Fruit fly (Drosophila melanogaster) whole organism, wandering third instar larva: ENCODE data around the gene CG10019.

Experiments
- Abd-B ChIP-seq: fragments of >200 bp; optimal IDR thresholded peaks from 2 replicates; lab custom pipeline; 2017; ENCODE audit warnings: missing biosample characterization, missing genetic modification characterization
- CG32264 ChIP-seq: fragments of 200-800 bp; sonication (Bioruptor generic); optimal IDR thresholded peaks from 2 replicates; lab custom pipeline; 2016; ENCODE audit warnings: missing biosample characterization, missing genetic modification characterization
- CG9705 ChIP-seq: fragments of 200-800 bp; sonication (Bioruptor generic); optimal IDR thresholded peaks from 2 replicates; lab custom pipeline; 2018; ENCODE audit warnings: missing biosample characterization, mild to moderate bottlenecking, missing genetic modification characterization
- CrebA ChIP-seq: fragments of 200-800 bp; sonication (Bioruptor generic); optimal IDR thresholded peaks from 2 replicates; lab custom pipeline; 2016; ENCODE audit warnings: missing biosample characterization, mild to moderate bottlenecking, missing genetic modification characterization, borderline replicate concordance
- Dfd ChIP-seq: fragments of >200 bp; optimal IDR thresholded peaks from 2 replicates; lab custom pipeline; 2017; ENCODE audit warnings: missing biosample characterization, missing genetic modification characterization
- Dif ChIP-seq: fragments of 200-275, 200-300 bp; sonication (Bioruptor generic); optimal IDR thresholded peaks from 2 replicates; lab custom pipeline; 2018; ENCODE audit warnings: missing biosample characterization, missing genetic modification characterization; ENCODE audit not compliant: partially characterized antibody
- GATAd ChIP-seq: sonication (Bioruptor generic); optimal IDR thresholded peaks from 2 replicates; lab custom pipeline; 2016; ENCODE audit warnings: missing biosample characterization, missing genetic modification characterization
- HLH106 ChIP-seq: fragments of 200-800 bp; optimal IDR thresholded peaks from 3 replicates; lab custom pipeline; 2019; ENCODE audit warnings: missing biosample characterization, mild to moderate bottlenecking, missing genetic modification characterization, moderate library complexity
- Hnf4 ChIP-seq: fragments of 200-800 bp; sonication (Bioruptor generic); optimal IDR thresholded peaks from 2 replicates; lab custom pipeline; 2016; ENCODE audit warnings: missing biosample characterization, mild to moderate bottlenecking, missing genetic modification characterization
- Hr78 ChIP-seq: fragments of >200 bp; optimal IDR thresholded peaks from 2 replicates; lab custom pipeline; 2017; ENCODE audit warnings: missing biosample characterization, missing genetic modification characterization
- Hr83 ChIP-seq: fragments of 200-300 bp; sonication (Bioruptor generic); optimal IDR thresholded peaks from 2 replicates; lab custom pipeline; 2016; ENCODE audit warnings: missing biosample characterization, mild to moderate bottlenecking, missing genetic modification characterization, moderate library complexity; ENCODE audit not compliant: poor library complexity, severe bottlenecking
- Jra ChIP-seq: sonication (Bioruptor generic); optimal IDR thresholded peaks from 2 replicates; lab custom pipeline; 2016; ENCODE audit warnings: missing biosample characterization, missing genetic modification characterization
- Mio ChIP-seq: sonication (Bioruptor generic); optimal IDR thresholded peaks from 2 replicates; lab custom pipeline; 2016; ENCODE audit warnings: missing biosample characterization, missing genetic modification characterization
- Myc ChIP-seq: fragments of >200 bp; optimal IDR thresholded peaks from 2 replicates; lab custom pipeline; 2017
- N ChIP-seq: fragments of >200 bp; optimal IDR thresholded peaks from 2 replicates; lab custom pipeline; 2018; ENCODE audit warnings: missing biosample characterization, missing external identifiers, missing genetic modification characterization
- OdsH ChIP-seq: fragments of 200-800 bp; sonication (Bioruptor generic); optimal IDR thresholded peaks from 2 replicates; lab custom pipeline; 2016; ENCODE audit warnings: missing biosample characterization, mild to moderate bottlenecking, missing genetic modification characterization
- Rel ChIP-seq, 2 experiments: fragments of 200-800 bp; sonication (Bioruptor generic) in 1 of 2; optimal IDR thresholded peaks; 2 replicates in 1 of 2; 3 replicates in 1 of 2; lab custom pipeline; 2016 to 2019; ENCODE audit warnings: mild to moderate bottlenecking in 2 of 2, missing biosample characterization in 2 of 2, missing genetic modification characterization in 2 of 2, moderate library complexity in 1 of 2
- Sp1 ChIP-seq: fragments of 200-800 bp; sonication (Bioruptor generic); optimal IDR thresholded peaks from 3 replicates; lab custom pipeline; 2019; ENCODE audit warnings: missing biosample characterization, mild to moderate bottlenecking, missing genetic modification characterization, moderate library complexity
- Vsx2 ChIP-seq: fragments of 200-300, 225-300 bp; sonication (Bioruptor generic); optimal IDR thresholded peaks from 2 replicates; lab custom pipeline; 2018; ENCODE audit warnings: missing biosample characterization, missing genetic modification characterization; ENCODE audit not compliant: partially characterized antibody
- br ChIP-seq: fragments of 200-800 bp; sonication (Bioruptor generic); optimal IDR thresholded peaks from 2 replicates; lab custom pipeline; 2016; ENCODE audit warnings: missing biosample characterization, missing genetic modification characterization
- brk ChIP-seq: fragments of 200-800 bp; sonication (Bioruptor generic); optimal IDR thresholded peaks from 2 replicates; lab custom pipeline; 2016; ENCODE audit warnings: missing biosample characterization, mild to moderate bottlenecking, missing genetic modification characterization
- dl ChIP-seq, 2 experiments: fragments of 175-275, 200-275 bp in 1 of 2; fragments of 200-275 bp in 1 of 2; sonication (Bioruptor generic); optimal IDR thresholded peaks; lab custom pipeline; 2018; ENCODE audit warnings: mild to moderate bottlenecking in 2 of 2, missing biosample characterization in 2 of 2, missing genetic modification characterization in 2 of 2, moderate library complexity in 2 of 2; ENCODE audit not compliant: partially characterized antibody in 2 of 2, insufficient read depth in 1 of 2
- dmrt93B ChIP-seq: fragments of 200-800 bp; sonication (Bioruptor generic); optimal IDR thresholded peaks from 2 replicates; lab custom pipeline; 2018; ENCODE audit warnings: missing biosample characterization, mild to moderate bottlenecking, missing genetic modification characterization
- dsf ChIP-seq: sonication (Bioruptor generic); optimal IDR thresholded peaks from 2 replicates; lab custom pipeline; 2016; ENCODE audit warnings: missing biosample characterization, missing genetic modification characterization, borderline replicate concordance
- ey ChIP-seq: fragments of 200-800 bp; sonication (Bioruptor generic); optimal IDR thresholded peaks from 2 replicates; lab custom pipeline; 2016; ENCODE audit warnings: missing biosample characterization, missing genetic modification characterization
- foxo ChIP-seq, 2 experiments: fragments of 200-800 bp; sonication (Bioruptor generic); optimal IDR thresholded peaks; 2 replicates in 1 of 2; 3 replicates in 1 of 2; lab custom pipeline; 2016 to 2017; ENCODE audit warnings: missing biosample characterization in 2 of 2, missing genetic modification characterization in 2 of 2
- fru ChIP-seq: fragments of 200-800 bp; sonication (Bioruptor generic); optimal IDR thresholded peaks from 3 replicates; lab custom pipeline; 2016; ENCODE audit warnings: missing biosample characterization, mild to moderate bottlenecking, missing genetic modification characterization
- h ChIP-seq: fragments of 200-800 bp; sonication (Bioruptor generic); optimal IDR thresholded peaks from 3 replicates; lab custom pipeline; 2016; ENCODE audit warnings: missing biosample characterization, mild to moderate bottlenecking, missing genetic modification characterization
- jim ChIP-seq: fragments of 175-275, 200-325 bp; sonication (Bioruptor generic); optimal IDR thresholded peaks from 2 replicates; lab custom pipeline; 2016; ENCODE audit warnings: missing biosample characterization, mild to moderate bottlenecking, missing genetic modification characterization
- lola ChIP-seq: fragments of >200 bp; optimal IDR thresholded peaks from 2 replicates; lab custom pipeline; 2017; ENCODE audit warnings: missing biosample characterization, missing genetic modification characterization
- pan ChIP-seq: fragments of >200 bp; optimal IDR thresholded peaks from 2 replicates; lab custom pipeline; 2017
- psq ChIP-seq: fragments of 200-800 bp; sonication (Bioruptor generic); optimal IDR thresholded peaks from 3 replicates; lab custom pipeline; 2017; ENCODE audit warnings: missing biosample characterization, mild to moderate bottlenecking, missing genetic modification characterization, moderate library complexity
- rgr ChIP-seq: fragments of 200-800 bp; sonication (Bioruptor generic); optimal IDR thresholded peaks from 3 replicates; lab custom pipeline; 2016; ENCODE audit warnings: missing biosample characterization, mild to moderate bottlenecking, missing genetic modification characterization
- sage ChIP-seq: fragments of 200-800 bp; sonication (Bioruptor generic); optimal IDR thresholded peaks from 2 replicates; lab custom pipeline; 2016; ENCODE audit warnings: missing biosample characterization, mild to moderate bottlenecking, missing genetic modification characterization
- sv ChIP-seq: fragments of 200-800 bp; sonication (Bioruptor generic); optimal IDR thresholded peaks from 3 replicates; lab custom pipeline; 2016; ENCODE audit warnings: missing biosample characterization, missing genetic modification characterization
- tai ChIP-seq: sonication (Bioruptor generic); optimal IDR thresholded peaks from 2 replicates; lab custom pipeline; 2016; ENCODE audit warnings: missing biosample characterization, missing genetic modification characterization
- usp ChIP-seq: fragments of >200 bp; optimal IDR thresholded peaks from 2 replicates; lab custom pipeline; 2017; ENCODE audit warnings: missing biosample characterization, missing genetic modification characterization
- woc ChIP-seq: sonication (Bioruptor generic); optimal IDR thresholded peaks from 2 replicates; lab custom pipeline; 2016; ENCODE audit warnings: missing biosample characterization, mild to moderate bottlenecking, missing genetic modification characterization

Gene CG10019

dm6 chr2L:3787028-3787427 is 56.8 kb downstream of the CG10019 start, which contains the start of gene bark:
bark (plus strand) TSS chr2L:3787167.
- no peak for TF ChIP-seq CG9705 (GFP tag; lab: Kevin White, UChicago)
- TF ChIP-seq ey, result no peak
- TF ChIP-seq sage, result no peak
- peak; percentile 50 for TF ChIP-seq Rel (GFP tag; optimal IDR thresholded peaks at IDR 0.05; lab: Kevin White, UChicago)
- TF ChIP-seq Rel (tag; optimal IDR thresholded peaks at IDR 0.05; lab: Kevin White, UChicago), result peak; percentile 84
- TF ChIP-seq Jra (GFP tag; lab: Kevin White, UChicago), result peak; percentile 51
- TF ChIP-seq fru, result peak; percentile 99
- TF ChIP-seq sv (GFP tag; lab: Kevin White, UChicago), result no peak
- no peak for TF ChIP-seq dsf (GFP tag; lab: Kevin White, UChicago)
- peak; percentile 3 for TF ChIP-seq brk
- no peak for TF ChIP-seq lola (GFP tag; lab: Kevin White, UChicago)
- no peak for TF ChIP-seq CG32264 (GFP tag; lab: Kevin White, UChicago)
- TF ChIP-seq br (GFP tag; lab: Kevin White, UChicago), result peak; percentile 67
- no peak for TF ChIP-seq tai
- TF ChIP-seq dmrt93B (GFP tag; lab: Kevin White, UChicago), result no peak
- peak; percentile 49 for TF ChIP-seq rgr
- peak; percentile 30 to 77 for TF ChIP-seq foxo (GFP tag; optimal IDR thresholded peaks at IDR 0.05; lab: Kevin White, UChicago)
- peak; percentile 43 for TF ChIP-seq OdsH (GFP tag; lab: Kevin White, UChicago)
- no peak for TF ChIP-seq Hr78 (GFP tag; lab: Kevin White, UChicago)
- no peak for TF ChIP-seq HLH106
- peak; percentile 99 for TF ChIP-seq Dif (GFP tag; lab: Kevin White, UChicago)
- peak; percentile 98 for TF ChIP-seq dl (GFP tag; optimal IDR thresholded peaks at IDR 0.05; lab: Kevin White, UChicago; ENCODE audit: insufficient read depth in 1 of 2, partially characterized antibody in 2 of 2)
- TF ChIP-seq CrebA, result peak; percentile 76
- peak; percentile 53 for TF ChIP-seq jim (GFP tag; lab: Kevin White, UChicago)
- peak; percentile 55 for TF ChIP-seq Hnf4
- no peak for TF ChIP-seq Abd-B
- no peak for TF ChIP-seq pan (lab: Kevin White, UChicago)
- no peak for TF ChIP-seq N (GFP tag; lab: Kevin White, UChicago)
- no peak for TF ChIP-seq woc (GFP tag; lab: Kevin White, UChicago)
- no peak for TF ChIP-seq GATAd (GFP tag; lab: Kevin White, UChicago)
- no peak for TF ChIP-seq Myc
- no peak for TF ChIP-seq usp (GFP tag; lab: Kevin White, UChicago)
- TF ChIP-seq Dfd, result no peak
- TF ChIP-seq psq (GFP tag; lab: Kevin White, UChicago), result peak; percentile 32
- TF ChIP-seq h (GFP tag; lab: Kevin White, UChicago), result peak; percentile 66
- peak; percentile 46 for TF ChIP-seq Sp1 (GFP tag; lab: Kevin White, UChicago)
- TF ChIP-seq Hr83 (GFP tag; lab: Kevin White, UChicago), result peak; percentile 86
- TF ChIP-seq Mio (GFP tag; lab: Kevin White, UChicago), result no peak
- peak; percentile 94 for TF ChIP-seq Vsx2 (GFP tag; lab: Kevin White, UChicago)

dm6 chr2L:3788150-3788549 is 57.9 kb downstream of the CG10019 start:
- TF ChIP-seq sage (peak; percentile 25), rgr (no peak), Abd-B (no peak), Mio (GFP tag; lab: Kevin White, UChicago) (no peak), Rel (GFP tag; optimal IDR thresholded peaks at IDR 0.05; lab: Kevin White, UChicago) (no peak), Rel (tag; optimal IDR thresholded peaks at IDR 0.05; lab: Kevin White, UChicago) (peak; percentile 55)
- TF ChIP-seq, all 38 proteins: peak for 2
